Worm (Caenorhabditis elegans): ENCODE measurements around the gene B0303.11.

DNA sequence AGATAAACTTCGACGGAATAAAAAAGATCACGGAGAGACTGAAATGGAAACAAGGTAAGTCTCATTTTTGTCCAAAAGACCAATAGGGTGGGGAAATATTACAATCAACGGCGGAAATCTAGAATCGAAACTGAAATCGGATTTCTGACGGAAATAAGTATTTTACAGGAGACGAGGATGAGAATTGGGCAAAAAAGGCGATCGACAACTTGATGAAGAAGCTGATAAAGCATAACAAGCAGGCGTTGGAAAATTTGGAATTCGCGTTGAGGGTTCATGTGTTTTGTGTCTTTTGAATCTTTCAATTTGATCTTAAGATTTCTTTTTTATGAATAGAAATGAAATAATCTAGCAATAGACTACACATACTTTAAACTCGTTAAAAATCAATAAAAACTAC, 40.4 kb upstream of the B0303.11 start, which contains the start of gene ugtp-1:
- no peak for TF ChIP-seq mab-5 (tag; optimal IDR thresholded peaks at IDR 0.05)
- peak; percentile 1 for TF ChIP-seq elt-1 (tag; optimal IDR thresholded peaks at IDR 0.05; ENCODE audit: borderline replicate concordance, insufficient read depth)
- TF ChIP-seq flh-1 (GFP tag; optimal IDR thresholded peaks at IDR 0.05): no peak
- TF ChIP-seq pha-4 (tag; optimal IDR thresholded peaks at IDR 0.05): no peak
- no peak for TF ChIP-seq ztf-11 (tag; optimal IDR thresholded peaks at IDR 0.05)
